Worm (Caenorhabditis elegans): ENCODE measurements around the gene C47G2.3.

- TF ChIP-seq snpc-4 (tag; optimal IDR thresholded peaks at IDR 0.05) (no peak), ceh-43 (GFP tag; optimal IDR thresholded peaks at IDR 0.05) (no peak)
Measured at ce11 chrII:11333846-11334638, 44.1 kb upstream of the C47G2.3 start.

Measured in whole organism, mixed stage, embryonic.